Fruit fly (Drosophila melanogaster) whole organism, embryonic: ENCODE data around the gene Rab9E.

Experiments used
- Antp ChIP-seq: fragments of 200-800 bp; sonication (Bioruptor generic); optimal IDR thresholded peaks from 3 replicates; lab custom pipeline; 2016; ENCODE audit warnings: missing biosample characterization, missing genetic modification characterization
- Blimp-1 ChIP-seq: fragments of 200-800 bp; sonication (Bioruptor generic); optimal IDR thresholded peaks from 3 replicates; lab custom pipeline; 2018; ENCODE audit warnings: missing biosample characterization, missing genetic modification characterization, mild to moderate bottlenecking, moderate library complexity, missing genetic modification reagents
- CG10274 ChIP-seq: fragments of 200-800 bp; sonication (Bioruptor generic); optimal IDR thresholded peaks from 3 replicates; lab custom pipeline; 2017; ENCODE audit warnings: missing biosample characterization, mild to moderate bottlenecking, missing genetic modification characterization
- CG10366 ChIP-seq: fragments of 200-800 bp; sonication (Bioruptor generic); IDR thresholded peaks from 2 replicates; pipeline ENCODE4 v1.3.6; 2022; ENCODE audit warnings: missing biosample characterization, missing genetic modification characterization
- CG10431 ChIP-seq: fragments of 200-800 bp; sonication (Bioruptor generic); optimal IDR thresholded peaks from 3 replicates; lab custom pipeline; 2018; ENCODE audit warnings: missing biosample characterization, mild to moderate bottlenecking, missing genetic modification characterization
- CG10959 ChIP-seq: fragments of 200-800 bp; sonication (Bioruptor generic); IDR thresholded peaks from 2 replicates; pipeline ENCODE4 v1.3.6; 2022; ENCODE audit warnings: missing biosample characterization, missing genetic modification characterization
- CG11247 ChIP-seq: fragments of 200-800 bp; sonication (Bioruptor generic); IDR thresholded peaks from 2 replicates; pipeline ENCODE4 v1.3.6; 2022; ENCODE audit warnings: missing biosample characterization, missing genetic modification characterization
- CG13894 ChIP-seq: fragments of 200-800 bp; sonication (Bioruptor generic); optimal IDR thresholded peaks from 3 replicates; lab custom pipeline; 2018; ENCODE audit warnings: missing biosample characterization, mild to moderate bottlenecking, missing genetic modification characterization, moderate library complexity
- CG15011 ChIP-seq: fragments of 200-800 bp; sonication (Bioruptor generic); optimal IDR thresholded peaks from 3 replicates; lab custom pipeline; 2018; ENCODE audit warnings: missing biosample characterization, mild to moderate bottlenecking, missing genetic modification characterization
- CG15269 ChIP-seq: fragments of 200-800 bp; sonication (Bioruptor generic); optimal IDR thresholded peaks from 2 replicates; lab custom pipeline; 2018; ENCODE audit warnings: missing biosample characterization, mild to moderate bottlenecking, missing genetic modification characterization, moderate library complexity
- CG18619 ChIP-seq: fragments of 200-800 bp; sonication (Bioruptor generic); optimal IDR thresholded peaks from 3 replicates; lab custom pipeline; 2017; ENCODE audit warnings: missing biosample characterization, mild to moderate bottlenecking, missing genetic modification characterization
- CG3163 ChIP-seq: fragments of 200-800 bp; sonication (Bioruptor generic); optimal IDR thresholded peaks from 3 replicates; lab custom pipeline; 2016; ENCODE audit warnings: missing biosample characterization, missing genetic modification characterization
- CG33557 ChIP-seq: fragments of 200-800 bp; sonication (Bioruptor generic); optimal IDR thresholded peaks from 2 replicates; lab custom pipeline; 2019; ENCODE audit warnings: missing biosample characterization, mild to moderate bottlenecking, missing genetic modification characterization, moderate library complexity
- CG4282 ChIP-seq: fragments of 200-800 bp; sonication (Bioruptor generic); optimal IDR thresholded peaks from 2 replicates; lab custom pipeline; 2016; ENCODE audit warnings: missing biosample characterization, missing genetic modification characterization
- CG4328 ChIP-seq: fragments of 200-800 bp; sonication (Bioruptor generic); optimal IDR thresholded peaks from 3 replicates; lab custom pipeline; 2017; ENCODE audit warnings: missing biosample characterization, missing genetic modification reagents, missing genetic modification characterization
- CG7271 ChIP-seq: fragments of 200-800 bp; sonication (Bioruptor generic); optimal IDR thresholded peaks from 2 replicates; lab custom pipeline; 2018; ENCODE audit warnings: missing biosample characterization, mild to moderate bottlenecking, missing genetic modification characterization, moderate library complexity
- CG8089 ChIP-seq: fragments of 200-800 bp; sonication (Bioruptor generic); optimal IDR thresholded peaks from 3 replicates; lab custom pipeline; 2016; ENCODE audit warnings: missing biosample characterization, missing genetic modification characterization
- CrebB ChIP-seq: fragments of 200-800 bp; sonication (Bioruptor generic); optimal IDR thresholded peaks from 3 replicates; lab custom pipeline; 2018; ENCODE audit warnings: missing biosample characterization, mild to moderate bottlenecking, missing genetic modification characterization
- D19A ChIP-seq: fragments of 200-800 bp; optimal IDR thresholded peaks from 3 replicates; lab custom pipeline; 2019; ENCODE audit warnings: missing biosample characterization, mild to moderate bottlenecking, missing genetic modification characterization, moderate library complexity
- Dek ChIP-seq: fragments of 200-800 bp; sonication (Bioruptor generic); optimal IDR thresholded peaks from 3 replicates; lab custom pipeline; 2019; ENCODE audit warnings: missing biosample characterization, mild to moderate bottlenecking, missing genetic modification characterization, moderate library complexity
- Dll ChIP-seq: fragments of 200-800 bp; sonication (Bioruptor generic); IDR thresholded peaks from 4 replicates; pipeline ENCODE4 v1.3.6; 2022; ENCODE audit warnings: missing biosample characterization, missing genetic modification characterization; ENCODE audit not compliant: partially characterized antibody
- Fer3 ChIP-seq: fragments of 200-800 bp; sonication (Bioruptor generic); optimal IDR thresholded peaks from 2 replicates; lab custom pipeline; 2018; ENCODE audit warnings: missing biosample characterization, mild to moderate bottlenecking, missing genetic modification characterization, moderate library complexity
- Hsf ChIP-seq: fragments of 200-800 bp; sonication (Bioruptor generic); optimal IDR thresholded peaks from 3 replicates; lab custom pipeline; 2016; ENCODE audit warnings: missing biosample characterization, missing genetic modification characterization
- Lhr ChIP-seq: fragments of 200-800 bp; sonication (Bioruptor generic); optimal IDR thresholded peaks from 3 replicates; lab custom pipeline; 2017; ENCODE audit warnings: mild to moderate bottlenecking, missing biosample characterization, missing genetic modification reagents, missing genetic modification characterization
- Med ChIP-seq: fragments of 200-800 bp; sonication (Bioruptor generic); peaks from one replicate; lab custom pipeline; 2016; ENCODE audit warnings: missing biosample characterization, missing genetic modification characterization, mild to moderate bottlenecking, inconsistent platforms, moderate library complexity
- Nf-YC ChIP-seq: fragments of 200-800 bp; optimal IDR thresholded peaks from 3 replicates; lab custom pipeline; 2019; ENCODE audit warnings: missing biosample characterization, mild to moderate bottlenecking, missing genetic modification characterization, moderate library complexity
- Opbp ChIP-seq: fragments of 200-800 bp; sonication (Bioruptor generic); IDR thresholded peaks from 3 replicates; pipeline ENCODE4 v1.3.6; 2022; ENCODE audit warnings: missing biosample characterization, missing genetic modification characterization; ENCODE audit not compliant: partially characterized antibody
- Poxn ChIP-seq: fragments of 200-800 bp; sonication (Bioruptor generic); IDR thresholded peaks from 2 replicates; pipeline ENCODE4 v1.3.6; 2022; ENCODE audit warnings: missing biosample characterization, missing genetic modification characterization
- Spps ChIP-seq: fragments of 200-800 bp; sonication (Bioruptor generic); optimal IDR thresholded peaks from 2 replicates; lab custom pipeline; 2018; ENCODE audit warnings: missing biosample characterization, mild to moderate bottlenecking, missing genetic modification characterization
- Taf1 ChIP-seq: fragments of 200-800 bp; sonication (Bioruptor generic); IDR thresholded peaks from 2 replicates; pipeline ENCODE4 v1.3.6; 2022; ENCODE audit warnings: missing biosample characterization, missing genetic modification characterization
- amos ChIP-seq: fragments of 200-800 bp; sonication (Bioruptor generic); IDR thresholded peaks from 2 replicates; pipeline ENCODE4 v1.3.6; 2022; ENCODE audit warnings: missing biosample characterization, missing genetic modification characterization; ENCODE audit not compliant: partially characterized antibody
- ap ChIP-seq: fragments of 200-800 bp; sonication (Bioruptor generic); IDR thresholded peaks from 2 replicates; pipeline ENCODE4 v1.3.6; 2022; ENCODE audit warnings: missing biosample characterization, missing genetic modification characterization
- bcd ChIP-seq: fragments of 200-800 bp; sonication (Bioruptor generic); optimal IDR thresholded peaks from 2 replicates; lab custom pipeline; 2017; ENCODE audit warnings: missing biosample characterization, mild to moderate bottlenecking, missing genetic modification characterization
- dan ChIP-seq: fragments of 200-800 bp; sonication (Bioruptor generic); IDR thresholded peaks from 2 replicates; pipeline ENCODE4 v1.3.6; 2022; ENCODE audit warnings: missing biosample characterization, missing genetic modification characterization
- dati ChIP-seq: fragments of 200-800 bp; sonication (Bioruptor generic); IDR thresholded peaks from 2 replicates; pipeline ENCODE4 v1.3.6; 2022; ENCODE audit warnings: missing biosample characterization, missing genetic modification characterization
- ems ChIP-seq: fragments of 200-800 bp; sonication (Bioruptor generic); optimal IDR thresholded peaks from 3 replicates; lab custom pipeline; 2016; ENCODE audit warnings: missing biosample characterization, missing genetic modification characterization
- fd102C ChIP-seq: fragments of 200-800 bp; sonication (Bioruptor generic); optimal IDR thresholded peaks from 2 replicates; lab custom pipeline; 2018; ENCODE audit warnings: missing biosample characterization, mild to moderate bottlenecking, missing genetic modification characterization, moderate library complexity
- gce ChIP-seq: fragments of 200-800 bp; sonication (Bioruptor generic); IDR thresholded peaks from 3 replicates; pipeline ENCODE4 v1.3.6; 2022; ENCODE audit warnings: missing biosample characterization, missing genetic modification characterization
- gfzf ChIP-seq: fragments of 200-800 bp; sonication (Bioruptor generic); optimal IDR thresholded peaks from 2 replicates; lab custom pipeline; 2016; ENCODE audit warnings: missing biosample characterization, mild to moderate bottlenecking, missing genetic modification characterization, moderate library complexity
- gsb-n ChIP-seq: fragments of 200-800 bp; sonication (Bioruptor generic); optimal IDR thresholded peaks from 3 replicates; lab custom pipeline; 2018; ENCODE audit warnings: missing biosample characterization, mild to moderate bottlenecking, missing genetic modification characterization
- ind ChIP-seq: fragments of 200-800 bp; sonication (Bioruptor generic); optimal IDR thresholded peaks from 3 replicates; lab custom pipeline; 2016; ENCODE audit warnings: missing biosample characterization, missing genetic modification characterization
- lola ChIP-seq, 3 experiments: fragments of >200 bp in 2 of 3; fragments of 200-800 bp in 1 of 3; sonication (Bioruptor generic) in 1 of 3; optimal IDR thresholded peaks; 2 replicates each; lab custom pipeline; 2017 to 2019; ENCODE audit warnings: missing biosample characterization in 3 of 3, missing genetic modification characterization in 3 of 3, mild to moderate bottlenecking in 1 of 3, moderate library complexity in 1 of 3
- oc ChIP-seq: fragments of 200-800 bp; sonication (Bioruptor generic); optimal IDR thresholded peaks from 2 replicates; lab custom pipeline; 2018; ENCODE audit warnings: missing biosample characterization, mild to moderate bottlenecking, missing genetic modification characterization, moderate library complexity
- odd ChIP-seq: fragments of 200-800 bp; sonication (Bioruptor generic); optimal IDR thresholded peaks from 2 replicates; lab custom pipeline; 2017; ENCODE audit warnings: missing biosample characterization, mild to moderate bottlenecking, missing genetic modification characterization
- p53 ChIP-seq: fragments of 200-800 bp; sonication (Bioruptor generic); optimal IDR thresholded peaks from 2 replicates; lab custom pipeline; 2016; ENCODE audit warnings: missing biosample characterization, missing genetic modification characterization
- pho ChIP-seq: fragments of 200-800 bp; sonication (Bioruptor generic); optimal IDR thresholded peaks from 2 replicates; lab custom pipeline; 2016; ENCODE audit warnings: missing biosample characterization, missing genetic modification characterization
- pros ChIP-seq: fragments of 200-800 bp; sonication (Bioruptor generic); optimal IDR thresholded peaks from 3 replicates; lab custom pipeline; 2019; ENCODE audit warnings: missing biosample characterization, mild to moderate bottlenecking, missing genetic modification characterization, moderate library complexity
- repo ChIP-seq: fragments of 200-800 bp; sonication (Bioruptor generic); optimal IDR thresholded peaks from 2 replicates; lab custom pipeline; 2016; ENCODE audit warnings: missing biosample characterization, missing genetic modification characterization
- sd ChIP-seq: fragments of 200-800 bp; sonication (Bioruptor generic); optimal IDR thresholded peaks from 3 replicates; lab custom pipeline; 2018; ENCODE audit warnings: missing biosample characterization, mild to moderate bottlenecking, missing genetic modification characterization, moderate library complexity
- trh ChIP-seq: fragments of 200-800 bp; sonication (Bioruptor generic); optimal IDR thresholded peaks from 2 replicates; lab custom pipeline; 2016; ENCODE audit warnings: missing biosample characterization, missing genetic modification characterization
- usp ChIP-seq: fragments of >200 bp; optimal IDR thresholded peaks from 2 replicates; lab custom pipeline; 2017; ENCODE audit warnings: missing biosample characterization, missing genetic modification characterization

Rab9E gene

dm6 chrX:10628874-10629273, 32.8 kb downstream of the Rab9E start (continued):
- TF ChIP-seq gsb-n (tag; lab: Kevin White, UChicago) (peak; percentile 34), trh (no peak), CG10959 (GFP tag; lab: Robert Waterston, UW) (no peak), bcd (GFP tag; lab: Kevin White, UChicago) (peak; percentile 42), CG15269 (tag; lab: Kevin White, UChicago) (peak; percentile 49), amos (GFP tag; lab: Robert Waterston, UW) (no peak), Poxn (GFP tag; lab: Robert Waterston, UW) (no peak), Hsf (peak; percentile 61), p53 (GFP tag; lab: Kevin White, UChicago) (no peak), CG13894 (tag; lab: Kevin White, UChicago) (peak; percentile 16), Taf1 (GFP tag; lab: Robert Waterston, UW) (peak; percentile 17; the same call in 1 of the 2 replicates), repo (GFP tag; lab: Kevin White, UChicago) (no peak), Blimp-1 (peak; percentile 45), Nf-YC (tag; lab: Kevin White, UChicago) (no peak), CG11247 (GFP tag; lab: Robert Waterston, UW) (no peak), lola (GFP tag; optimal IDR thresholded peaks at IDR 0.05; lab: Kevin White, UChicago) (peak in 1 of 3 experiments; percentile 49), Lhr (GFP tag; lab: Kevin White, UChicago) (no peak), dan (no peak), Dll (GFP tag; lab: Robert Waterston, UW) (no peak), gce (GFP tag; lab: Robert Waterston, UW) (no peak), Fer3 (tag; lab: Kevin White, UChicago) (peak; percentile 32), Antp (no peak), CG4282 (no peak), dati (GFP tag; lab: Robert Waterston, UW) (no peak), oc (tag; lab: Kevin White, UChicago) (no peak), CrebB (tag; lab: Kevin White, UChicago) (no peak), ap (GFP tag; lab: Robert Waterston, UW) (no peak), CG4328 (no peak), CG33557 (no peak), Med (peak; percentile 65), odd (GFP tag; lab: Kevin White, UChicago) (no peak), pho (GFP tag; lab: Kevin White, UChicago) (peak; percentile 37), CG10431 (GFP tag; lab: Kevin White, UChicago) (no peak), CG15011 (GFP tag; lab: Kevin White, UChicago) (peak; percentile 28), CG18619 (GFP tag; lab: Kevin White, UChicago) (peak; percentile 56), Dek (peak; percentile 41), Spps (tag; lab: Kevin White, UChicago) (peak; percentile 29), ind (GFP tag; lab: Kevin White, UChicago) (peak; percentile 32), CG10274 (GFP tag; lab: Kevin White, UChicago) (no peak), CG8089 (no peak), CG10366 (GFP tag; lab: Robert Waterston, UW) (no peak), ems (GFP tag; lab: Kevin White, UChicago) (peak; percentile 20), Opbp (GFP tag; lab: Robert Waterston, UW) (no peak), CG3163 (GFP tag; lab: Kevin White, UChicago) (no peak), fd102C (no peak), D19A (tag; lab: Kevin White, UChicago) (peak; percentile 28), gfzf (GFP tag; lab: Kevin White, UChicago) (no peak), pros (GFP tag; lab: Kevin White, UChicago) (no peak), CG7271 (tag; lab: Kevin White, UChicago) (no peak), sd (tag; lab: Kevin White, UChicago) (no peak), usp (GFP tag; lab: Kevin White, UChicago) (no peak)
